Fruit fly (Drosophila melanogaster) whole organism, embryonic: Measurements from ENCODE around the gene Chmp1.
A peak's percentile ranks its signal among the peaks of the same experiment; 100 is the strongest.

ENCODE experiments used
- Awh ChIP-seq: fragments of 200-800 bp; sonication (Bioruptor generic); IDR thresholded peaks from 2 replicates; pipeline ENCODE4, ENCODE4 v1.3.6; 2022; ENCODE audit warnings: missing biosample characterization, missing genetic modification characterization
- CG10147 ChIP-seq: fragments of 200-800 bp; sonication (Bioruptor generic); optimal IDR thresholded peaks from 2 replicates; lab custom pipeline; 2019; ENCODE audit warnings: missing biosample characterization, mild to moderate bottlenecking, missing genetic modification characterization, moderate library complexity
- CG10209 ChIP-seq: fragments of 200-800 bp; sonication (Bioruptor generic); optimal IDR thresholded peaks from 3 replicates; lab custom pipeline; 2017; ENCODE audit warnings: missing biosample characterization, mild to moderate bottlenecking, missing genetic modification characterization, missing genetic modification reagents
- CG11247 ChIP-seq: fragments of 200-800 bp; sonication (Bioruptor generic); IDR thresholded peaks from 2 replicates; pipeline ENCODE4 v1.3.6; 2022; ENCODE audit warnings: missing biosample characterization, missing genetic modification characterization
- CG11456 ChIP-seq: fragments of 200-800 bp; sonication (Bioruptor generic); IDR thresholded peaks from 3 replicates; pipeline ENCODE4 v1.3.6; 2022; ENCODE audit warnings: missing biosample characterization, missing genetic modification characterization
- CG11504 ChIP-seq: fragments of 200-800 bp; sonication (Bioruptor generic); optimal IDR thresholded peaks from 3 replicates; lab custom pipeline; 2019; ENCODE audit warnings: missing biosample characterization, mild to moderate bottlenecking, missing genetic modification characterization, moderate library complexity
- CG11560 ChIP-seq: fragments of 200-800 bp; sonication (Bioruptor generic); IDR thresholded peaks from 3 replicates; pipeline ENCODE4 v1.3.6; 2022; ENCODE audit warnings: missing biosample characterization, missing genetic modification characterization
- CG11696 ChIP-seq: fragments of 200-800 bp; sonication (Bioruptor generic); IDR thresholded peaks from 2 replicates; pipeline ENCODE4 v1.3.6; 2022; ENCODE audit warnings: missing biosample characterization, missing genetic modification characterization
- CG12744 ChIP-seq: fragments of 200-800 bp; sonication (Bioruptor generic); optimal IDR thresholded peaks from 2 replicates; lab custom pipeline; 2016; ENCODE audit warnings: missing biosample characterization, missing genetic modification characterization
- CG15479 ChIP-seq: fragments of 200-800 bp; sonication (Bioruptor generic); optimal IDR thresholded peaks from 3 replicates; lab custom pipeline; 2019; ENCODE audit warnings: missing biosample characterization, mild to moderate bottlenecking, missing genetic modification characterization, moderate library complexity
- CG17359 ChIP-seq: fragments of 200-800 bp; sonication (Bioruptor generic); optimal IDR thresholded peaks from 3 replicates; lab custom pipeline; 2018; ENCODE audit warnings: missing biosample characterization, mild to moderate bottlenecking, missing genetic modification characterization, moderate library complexity
- CG2199 ChIP-seq: fragments of 200-800 bp; sonication (Bioruptor generic); IDR thresholded peaks from 3 replicates; pipeline ENCODE4 v1.3.6; 2022; ENCODE audit warnings: missing biosample characterization, missing genetic modification characterization
- CG2678 ChIP-seq: fragments of 200-800 bp; sonication (Bioruptor generic); optimal IDR thresholded peaks from 3 replicates; lab custom pipeline; 2019; ENCODE audit warnings: missing biosample characterization, mild to moderate bottlenecking, missing genetic modification characterization, moderate library complexity
- CG31224 ChIP-seq: fragments of 200-800 bp; sonication (Bioruptor generic); IDR thresholded peaks from 2 replicates; pipeline ENCODE4 v1.3.6; 2022; ENCODE audit warnings: missing biosample characterization, missing genetic modification characterization
- CG34376 ChIP-seq: fragments of 200-800 bp; sonication (Bioruptor generic); optimal IDR thresholded peaks from 2 replicates; lab custom pipeline; 2018; ENCODE audit warnings: missing biosample characterization, mild to moderate bottlenecking, missing genetic modification characterization
- CG3847 ChIP-seq: fragments of 200-800 bp; sonication (Bioruptor generic); IDR thresholded peaks from 2 replicates; pipeline ENCODE4 v1.3.6; 2022; ENCODE audit warnings: missing biosample characterization, missing genetic modification characterization
- CG4730 ChIP-seq: fragments of 200-800 bp; sonication (Bioruptor generic); IDR thresholded peaks from 2 replicates; pipeline ENCODE4 v1.3.6; 2022; ENCODE audit warnings: missing biosample characterization, missing genetic modification characterization
- CG5245 ChIP-seq: fragments of 200-800 bp; sonication (Bioruptor generic); optimal IDR thresholded peaks from 3 replicates; lab custom pipeline; 2016; ENCODE audit warnings: missing biosample characterization, missing genetic modification characterization
- CG6689 ChIP-seq: fragments of 200-800 bp; sonication (Bioruptor generic); IDR thresholded peaks from 2 replicates; pipeline ENCODE4 v1.3.6; 2022; ENCODE audit warnings: missing biosample characterization, missing genetic modification characterization
- CG7372 ChIP-seq: fragments of 200-800 bp; sonication (Bioruptor generic); IDR thresholded peaks from 2 replicates; pipeline ENCODE4 v1.3.6; 2022; ENCODE audit warnings: missing biosample characterization, missing genetic modification characterization
- CG7745 ChIP-seq: fragments of 200-800 bp; sonication (Bioruptor generic); optimal IDR thresholded peaks from 2 replicates; lab custom pipeline; 2018; ENCODE audit warnings: missing biosample characterization, mild to moderate bottlenecking, missing genetic modification characterization, moderate library complexity
- CG8478 ChIP-seq: fragments of >200 bp; optimal IDR thresholded peaks from 2 replicates; lab custom pipeline; 2018
- CG8765 ChIP-seq: fragments of 200-800 bp; sonication (Bioruptor generic); IDR thresholded peaks from 2 replicates; pipeline ENCODE4 v1.3.6; 2022; ENCODE audit warnings: missing biosample characterization, missing genetic modification characterization
- CG9932 ChIP-seq: fragments of 200-800 bp; sonication (Bioruptor generic); IDR thresholded peaks from 2 replicates; pipeline ENCODE4 v1.3.6; 2022; ENCODE audit warnings: missing biosample characterization, missing genetic modification characterization
- Fer1 ChIP-seq: fragments of 200-800 bp; sonication (Bioruptor generic); optimal IDR thresholded peaks from 2 replicates; lab custom pipeline; 2017; ENCODE audit warnings: missing biosample characterization, mild to moderate bottlenecking, missing genetic modification characterization
- HLH4C ChIP-seq: fragments of 200-800 bp; sonication (Bioruptor generic); IDR thresholded peaks from 3 replicates; pipeline ENCODE4 v1.3.6; 2022; ENCODE audit warnings: missing biosample characterization, missing genetic modification characterization; ENCODE audit not compliant: partially characterized antibody
- Hmr ChIP-seq: fragments of 200-800 bp; sonication (Bioruptor generic); optimal IDR thresholded peaks from 3 replicates; lab custom pipeline; 2017; ENCODE audit warnings: mild to moderate bottlenecking, missing biosample characterization, missing genetic modification reagents, missing genetic modification characterization
- Hr3 ChIP-seq: fragments of 200-800 bp; sonication (Bioruptor generic); optimal IDR thresholded peaks from 3 replicates; lab custom pipeline; 2016; ENCODE audit warnings: missing biosample characterization, missing genetic modification characterization
- MTF-1 ChIP-seq: fragments of 200-800 bp; sonication (Bioruptor generic); optimal IDR thresholded peaks from 2 replicates; lab custom pipeline; 2018; ENCODE audit warnings: missing biosample characterization, mild to moderate bottlenecking, missing genetic modification characterization, borderline replicate concordance
- Mrtf ChIP-seq: fragments of 200-800 bp; sonication (Bioruptor generic); IDR thresholded peaks from 3 replicates; pipeline ENCODE4 v1.3.6; 2022; ENCODE audit warnings: missing biosample characterization, missing genetic modification characterization
- Neu2 ChIP-seq: fragments of 200-800 bp; sonication (Bioruptor generic); optimal IDR thresholded peaks from 3 replicates; lab custom pipeline; 2016; ENCODE audit warnings: missing biosample characterization, missing genetic modification characterization, borderline replicate concordance
- Oli ChIP-seq: fragments of 200-800 bp; sonication (Bioruptor generic); optimal IDR thresholded peaks from 2 replicates; lab custom pipeline; 2018; ENCODE audit warnings: missing biosample characterization, mild to moderate bottlenecking, missing genetic modification characterization, moderate library complexity
- Pdp1 ChIP-seq, 2 experiments: fragments of 200-800 bp; sonication (Bioruptor generic); optimal IDR thresholded peaks; 3 replicates each; lab custom pipeline; 2016; ENCODE audit warnings: missing biosample characterization in 2 of 2, missing genetic modification characterization in 2 of 2, mild to moderate bottlenecking in 1 of 2, moderate library complexity in 1 of 2
- Ptx1 ChIP-seq: fragments of 200-800 bp; sonication (Bioruptor generic); IDR thresholded peaks from 2 replicates; pipeline ENCODE4 v1.3.6; 2022; ENCODE audit warnings: missing biosample characterization, missing genetic modification characterization
- Sin3A ChIP-seq: fragments of >200 bp; optimal IDR thresholded peaks from 2 replicates; lab custom pipeline; 2018
- Sox102F ChIP-seq: fragments of 200-800 bp; sonication (Bioruptor generic); optimal IDR thresholded peaks from 2 replicates; lab custom pipeline; 2018; ENCODE audit warnings: missing biosample characterization, mild to moderate bottlenecking, missing genetic modification characterization, moderate library complexity
- Taf1 ChIP-seq: fragments of 200-800 bp; sonication (Bioruptor generic); IDR thresholded peaks from 2 replicates; pipeline ENCODE4 v1.3.6; 2022; ENCODE audit warnings: missing biosample characterization, missing genetic modification characterization
- Usf ChIP-seq: fragments of 200-800 bp; sonication (Bioruptor generic); optimal IDR thresholded peaks from 2 replicates; lab custom pipeline; 2017; ENCODE audit warnings: missing genotype, missing biosample characterization, missing genetic modification characterization
- caup ChIP-seq: fragments of 200-800 bp; sonication (Bioruptor generic); optimal IDR thresholded peaks from 3 replicates; lab custom pipeline; 2017; ENCODE audit warnings: missing biosample characterization, mild to moderate bottlenecking, missing genetic modification characterization, moderate library complexity; ENCODE audit not compliant: severe bottlenecking
- danr ChIP-seq: fragments of 200-800 bp; sonication (Bioruptor generic); IDR thresholded peaks from 2 replicates; pipeline ENCODE4 v1.3.6; 2022; ENCODE audit warnings: missing biosample characterization, missing genetic modification characterization
- her ChIP-seq: fragments of 200-800 bp; sonication (Bioruptor generic); optimal IDR thresholded peaks from 2 replicates; lab custom pipeline; 2016; ENCODE audit warnings: missing biosample characterization, missing genetic modification characterization
- hth ChIP-seq: fragments of >200 bp; optimal IDR thresholded peaks from 2 replicates; lab custom pipeline; 2017; ENCODE audit warnings: inconsistent platforms
- mam ChIP-seq: fragments of 200-800 bp; sonication (Bioruptor generic); optimal IDR thresholded peaks from 3 replicates; lab custom pipeline; 2016; ENCODE audit warnings: missing biosample characterization, missing genetic modification characterization
- peb ChIP-seq: fragments of 200-800 bp; sonication (Bioruptor generic); IDR thresholded peaks from 2 replicates; pipeline ENCODE4 v1.3.6; 2022; ENCODE audit warnings: missing biosample characterization, missing genetic modification characterization
- phol ChIP-seq: fragments of 200-800 bp; sonication (Bioruptor generic); optimal IDR thresholded peaks from 3 replicates; lab custom pipeline; 2018; ENCODE audit warnings: missing biosample characterization, mild to moderate bottlenecking, missing genetic modification characterization, moderate library complexity
- scrt ChIP-seq: fragments of 200-800 bp; sonication (Bioruptor generic); optimal IDR thresholded peaks from 2 replicates; lab custom pipeline; 2018; ENCODE audit warnings: missing biosample characterization, mild to moderate bottlenecking, missing genetic modification characterization, moderate library complexity
- sens ChIP-seq: fragments of 200-800 bp; sonication (Bioruptor generic); peaks from one replicate; lab custom pipeline; 2016; ENCODE audit warnings: missing biosample characterization, missing genetic modification characterization
- slbo ChIP-seq: fragments of 200-800 bp; sonication (Bioruptor generic); IDR thresholded peaks from 2 replicates; pipeline ENCODE4 v1.3.6; 2022; ENCODE audit warnings: missing biosample characterization, missing genetic modification characterization
- unc-4 ChIP-seq: fragments of 200-800 bp; sonication (Bioruptor generic); IDR thresholded peaks from 2 replicates; pipeline ENCODE4 v1.3.6; 2022; ENCODE audit warnings: missing biosample characterization, missing genetic modification characterization; ENCODE audit not compliant: partially characterized antibody
- unpg ChIP-seq: fragments of 200-800 bp; sonication (Bioruptor generic); optimal IDR thresholded peaks from 3 replicates; lab custom pipeline; 2018; ENCODE audit warnings: missing biosample characterization, mild to moderate bottlenecking, missing genetic modification characterization, moderate library complexity
- vvl ChIP-seq: fragments of 200-800 bp; sonication (Bioruptor generic); IDR thresholded peaks from 2 replicates; pipeline ENCODE4 v1.3.6; 2022; ENCODE audit warnings: missing biosample characterization, missing genetic modification characterization

The Chmp1 gene

DNA sequence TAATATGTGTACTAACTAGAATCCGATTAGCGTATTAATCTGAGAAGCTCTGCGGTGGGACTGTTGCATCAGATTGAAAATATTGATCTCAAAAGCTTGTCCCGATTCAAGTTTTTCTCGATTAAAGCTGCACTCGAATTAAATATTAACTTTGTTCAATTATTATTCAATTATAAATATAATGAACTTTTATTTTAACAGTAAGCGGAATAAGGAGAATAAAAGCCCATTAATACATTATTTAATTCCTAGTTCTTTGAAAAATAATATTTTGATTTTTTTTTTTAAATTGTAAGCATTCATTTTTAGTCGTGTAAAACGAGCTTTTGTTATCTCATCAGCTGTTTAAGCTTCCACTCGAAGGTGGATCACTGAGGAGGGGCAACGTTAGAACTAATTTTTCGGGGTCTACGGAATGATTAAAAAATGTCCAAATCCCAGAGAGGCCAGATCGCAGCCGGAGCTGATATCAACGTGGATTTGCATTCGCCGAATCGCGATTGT lies 8.4 kb downstream of the Chmp1 start, which contains the start of the genes GNBP2 and GNBP1 (continued):
- no peak for TF ChIP-seq CG11560 (tag; lab: Robert Waterston, UW)
- no peak for TF ChIP-seq CG15479 (GFP tag; lab: Kevin White, UChicago)
- TF ChIP-seq vvl (GFP tag; lab: Robert Waterston, UW), result peak; percentile 84
- TF ChIP-seq Hmr, result peak; percentile 57
- TF ChIP-seq Neu2 (GFP tag; lab: Kevin White, UChicago), result no peak
- TF ChIP-seq scrt (GFP tag; lab: Kevin White, UChicago), result peak; percentile 10
- TF ChIP-seq Fer1, result peak; percentile 52
- no peak for TF ChIP-seq hth (lab: Kevin White, UChicago)
- TF ChIP-seq Sin3A (lab: Kevin White, UChicago), result no peak
- TF ChIP-seq CG4730 (GFP tag; lab: Robert Waterston, UW), result peak; percentile 39
- no peak for TF ChIP-seq her (GFP tag; lab: Kevin White, UChicago)
- peak; percentile 58; the same call in 1 of the 2 replicates for TF ChIP-seq danr
- TF ChIP-seq Pdp1 (GFP tag; optimal IDR thresholded peaks at IDR 0.05; lab: Kevin White, UChicago), result peak in 1 of 2 experiments; percentile 34
- no peak for TF ChIP-seq CG5245
- TF ChIP-seq Taf1, result 0 out of 2 replicates have a peak, but pooled peaks have one; percentile 22
- peak; percentile 81 for TF ChIP-seq CG11504
- TF ChIP-seq Oli (tag; lab: Kevin White, UChicago), result peak; percentile 42
- peak; percentile 32; the same call in 1 of the 2 replicates for TF ChIP-seq peb (GFP tag; lab: Robert Waterston, UW)
- peak; percentile 43; the same call in 1 of the 2 replicates for TF ChIP-seq CG9932 (GFP tag; lab: Robert Waterston, UW)
- TF ChIP-seq CG17359, result peak; percentile 73
- no peak for TF ChIP-seq Usf
- peak; percentile 87 for TF ChIP-seq CG2678
- TF ChIP-seq unpg (GFP tag; lab: Kevin White, UChicago), result peak; percentile 73
- no peak for TF ChIP-seq CG8765
- no peak for TF ChIP-seq HLH4C (GFP tag; lab: Robert Waterston, UW)
- TF ChIP-seq CG6689 (GFP tag; lab: Robert Waterston, UW), result peak; percentile 67
- TF ChIP-seq CG31224 (GFP tag; lab: Robert Waterston, UW), result no peak
- TF ChIP-seq slbo, result peak; percentile 65
- peak; percentile 50; the same call in 1 of the 2 replicates for TF ChIP-seq CG7372 (GFP tag; lab: Robert Waterston, UW)
- peak; percentile 82 for TF ChIP-seq CG34376 (GFP tag; lab: Kevin White, UChicago)
- no peak for TF ChIP-seq CG12744 (GFP tag; lab: Kevin White, UChicago)
- peak; percentile 4 for TF ChIP-seq CG10209
- peak; percentile 56 for TF ChIP-seq CG3847 (GFP tag; lab: Robert Waterston, UW)
- TF ChIP-seq CG11456 (GFP tag; lab: Robert Waterston, UW), result no peak
- TF ChIP-seq CG10147 (GFP tag; lab: Kevin White, UChicago), result peak; percentile 57
- TF ChIP-seq CG11247 (GFP tag; lab: Robert Waterston, UW), result 0 out of 2 replicates have a peak, but pooled peaks have one; percentile 7
- peak; percentile 31 for TF ChIP-seq caup (GFP tag; lab: Kevin White, UChicago)
- peak; percentile 78 for TF ChIP-seq Sox102F (GFP tag; lab: Kevin White, UChicago)
- 0 out of 3 replicates have a peak, but pooled peaks have one; percentile 21 for TF ChIP-seq CG2199 (GFP tag; lab: Robert Waterston, UW)
- TF ChIP-seq mam (GFP tag; lab: Kevin White, UChicago), result no peak
- peak; percentile 80 for TF ChIP-seq Ptx1 (GFP tag; lab: Robert Waterston, UW)
- no peak for TF ChIP-seq CG7745
- peak; percentile 84 for TF ChIP-seq sens
- peak; percentile 68 for TF ChIP-seq Awh (GFP tag; lab: Robert Waterston, UW)
- no peak for TF ChIP-seq MTF-1 (GFP tag; lab: Kevin White, UChicago)
- TF ChIP-seq Mrtf (GFP tag; lab: Robert Waterston, UW), result no peak
- no peak for TF ChIP-seq unc-4
- peak; percentile 65 for TF ChIP-seq phol
- TF ChIP-seq CG8478 (lab: Kevin White, UChicago), result no peak
- peak; percentile 15 for TF ChIP-seq Hr3
- TF ChIP-seq CG11696, result peak; percentile 43; the same call in 1 of the 2 replicates
